Fruit fly (Drosophila melanogaster): ENCODE data around the gene CG33189.

DNA sequence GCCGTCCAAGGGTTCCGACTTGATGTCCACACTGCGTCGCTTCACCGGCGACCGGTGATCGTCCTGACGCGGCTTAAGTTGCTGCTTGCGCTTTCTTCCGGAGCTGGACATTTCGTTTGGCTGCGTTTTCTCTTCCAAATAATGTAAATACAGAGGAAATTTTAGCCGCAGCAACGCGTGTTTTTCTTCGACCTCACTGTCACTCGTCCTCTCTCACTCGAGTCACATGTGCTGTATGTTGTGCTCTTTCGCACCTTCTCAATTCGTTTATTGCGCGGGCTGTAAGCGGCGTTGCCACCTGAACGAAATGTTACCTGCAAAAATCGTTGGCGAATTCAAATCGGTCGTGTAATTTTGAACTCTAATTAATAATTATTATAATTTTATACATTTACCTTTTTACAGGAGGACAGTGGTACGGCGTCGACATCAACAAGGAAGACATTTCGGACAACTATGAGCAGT is 24.8 kb upstream of the CG33189 start, which contains the start of gene CG9839:
- TF ChIP-seq br (optimal IDR thresholded peaks at IDR 0.05): no peak
- no peak for TF ChIP-seq fu2 (GFP tag; optimal IDR thresholded peaks at IDR 0.05)
- TF ChIP-seq CG33213 (GFP tag; optimal IDR thresholded peaks at IDR 0.05): no peak
- no peak for TF ChIP-seq corto (GFP tag; optimal IDR thresholded peaks at IDR 0.05)
- no peak for TF ChIP-seq Nf-YA (GFP tag; IDR thresholded peaks at IDR 0.05)

Measured in whole organism, embryonic.